Fruit fly (Drosophila melanogaster) whole organism, embryonic: ENCODE data around the gene alphaTub84D.

Experiments used
- Bgb ChIP-seq: fragments of 200-800 bp; sonication (Bioruptor generic); IDR thresholded peaks from 2 replicates; pipeline ENCODE4 v1.3.6; 2022; ENCODE audit warnings: missing biosample characterization, missing genetic modification characterization; ENCODE audit not compliant: partially characterized antibody
- BtbVII ChIP-seq: fragments of 200-800 bp; sonication (Bioruptor generic); optimal IDR thresholded peaks from 3 replicates; lab custom pipeline; 2017; ENCODE audit warnings: missing biosample characterization, mild to moderate bottlenecking, missing genetic modification characterization
- CG10321 ChIP-seq: fragments of 200-800 bp; sonication (Bioruptor generic); IDR thresholded peaks from 2 replicates; pipeline ENCODE4 v1.3.6; 2022; ENCODE audit warnings: missing biosample characterization, missing genetic modification characterization
- CG11504 ChIP-seq: fragments of 200-800 bp; sonication (Bioruptor generic); optimal IDR thresholded peaks from 3 replicates; lab custom pipeline; 2019; ENCODE audit warnings: missing biosample characterization, mild to moderate bottlenecking, missing genetic modification characterization, moderate library complexity
- CG12659 ChIP-seq: fragments of 200-800 bp; sonication (Bioruptor generic); optimal IDR thresholded peaks from 3 replicates; lab custom pipeline; 2017; ENCODE audit warnings: mild to moderate bottlenecking, missing biosample characterization, missing genetic modification reagents, missing genetic modification characterization
- CG13894 ChIP-seq: fragments of 200-800 bp; sonication (Bioruptor generic); optimal IDR thresholded peaks from 3 replicates; lab custom pipeline; 2018; ENCODE audit warnings: missing biosample characterization, mild to moderate bottlenecking, missing genetic modification characterization, moderate library complexity
- CG16779 ChIP-seq: fragments of 200-800 bp; sonication (Bioruptor generic); IDR thresholded peaks from 2 replicates; pipeline ENCODE4 v1.3.6; 2022; ENCODE audit warnings: missing biosample characterization, missing genetic modification characterization
- CG2199 ChIP-seq: fragments of 200-800 bp; sonication (Bioruptor generic); IDR thresholded peaks from 3 replicates; pipeline ENCODE4 v1.3.6; 2022; ENCODE audit warnings: missing biosample characterization, missing genetic modification characterization
- CG30020 ChIP-seq: fragments of 200-800 bp; optimal IDR thresholded peaks from 2 replicates; lab custom pipeline; 2019; ENCODE audit warnings: missing biosample characterization, mild to moderate bottlenecking, missing genetic modification characterization, moderate library complexity
- CG4820 ChIP-seq: fragments of 200-800 bp; sonication (Bioruptor generic); optimal IDR thresholded peaks from 3 replicates; lab custom pipeline; 2016; ENCODE audit warnings: missing biosample characterization, missing genetic modification characterization
- CG6254 ChIP-seq: fragments of 200-800 bp; sonication (Bioruptor generic); optimal IDR thresholded peaks from 3 replicates; lab custom pipeline; 2017; ENCODE audit warnings: mild to moderate bottlenecking, missing biosample characterization, missing genetic modification reagents, missing genetic modification characterization
- CG7786 ChIP-seq: fragments of 200-800 bp; sonication (Bioruptor generic); optimal IDR thresholded peaks from 2 replicates; lab custom pipeline; 2016; ENCODE audit warnings: missing biosample characterization, missing genetic modification characterization
- CG8281 ChIP-seq: fragments of 200-800 bp; sonication (Bioruptor generic); optimal IDR thresholded peaks from 2 replicates; lab custom pipeline; 2018; ENCODE audit warnings: missing biosample characterization, mild to moderate bottlenecking, missing genetic modification characterization, moderate library complexity
- CoRest ChIP-seq: fragments of 200-800 bp; sonication (Bioruptor generic); optimal IDR thresholded peaks from 3 replicates; lab custom pipeline; 2018; ENCODE audit warnings: missing biosample characterization, mild to moderate bottlenecking, missing genetic modification characterization, moderate library complexity
- CrebB ChIP-seq: fragments of 200-800 bp; sonication (Bioruptor generic); optimal IDR thresholded peaks from 3 replicates; lab custom pipeline; 2018; ENCODE audit warnings: missing biosample characterization, mild to moderate bottlenecking, missing genetic modification characterization
- D ChIP-seq, 2 experiments: fragments of 200-800 bp in 1 of 2; fragments of >200 bp in 1 of 2; sonication (Bioruptor generic) in 1 of 2; optimal IDR thresholded peaks; 2 replicates in 1 of 2; 3 replicates in 1 of 2; lab custom pipeline; 2017; ENCODE audit warnings: mild to moderate bottlenecking in 1 of 2, missing biosample characterization in 1 of 2, missing genetic modification characterization in 1 of 2, missing genetic modification reagents in 1 of 2
- Dip3 ChIP-seq: fragments of 200-800 bp; sonication (Bioruptor generic); optimal IDR thresholded peaks from 3 replicates; lab custom pipeline; 2016; ENCODE audit warnings: missing biosample characterization, missing genetic modification characterization
- E2f1 ChIP-seq: fragments of 200-800 bp; sonication (Bioruptor generic); IDR thresholded peaks from 2 replicates; pipeline ENCODE4 v1.3.6; 2022; ENCODE audit warnings: missing biosample characterization, missing genetic modification characterization
- Hmx ChIP-seq: fragments of 200-800 bp; sonication (Bioruptor generic); optimal IDR thresholded peaks from 2 replicates; lab custom pipeline; 2016; ENCODE audit warnings: missing biosample characterization, missing genetic modification characterization
- MBD-R2 ChIP-seq: fragments of 200-800 bp; sonication (Bioruptor generic); IDR thresholded peaks from 2 replicates; pipeline ENCODE4 v1.3.6; 2022; ENCODE audit warnings: missing biosample characterization, missing genetic modification characterization
- Nf-YA ChIP-seq: fragments of 200-800 bp; sonication (Bioruptor generic); IDR thresholded peaks from 2 replicates; pipeline ENCODE4 v1.3.6; 2022; ENCODE audit warnings: missing biosample characterization, missing genetic modification characterization
- Pdp1 ChIP-seq, 2 experiments: fragments of 200-800 bp; sonication (Bioruptor generic); optimal IDR thresholded peaks; 3 replicates each; lab custom pipeline; 2016; ENCODE audit warnings: missing biosample characterization in 2 of 2, missing genetic modification characterization in 2 of 2, mild to moderate bottlenecking in 1 of 2, moderate library complexity in 1 of 2
- Rfx ChIP-seq: fragments of 200-800 bp; sonication (Bioruptor generic); IDR thresholded peaks from 2 replicates; pipeline ENCODE4 v1.3.6; 2022; ENCODE audit warnings: missing biosample characterization, missing genetic modification characterization
- Vsx1 ChIP-seq: fragments of 200-800 bp; sonication (Bioruptor generic); optimal IDR thresholded peaks from 2 replicates; lab custom pipeline; 2017; ENCODE audit warnings: missing biosample characterization, mild to moderate bottlenecking, missing genetic modification characterization, missing genetic modification reagents
- ase ChIP-seq: fragments of 200-800 bp; sonication (Bioruptor generic); IDR thresholded peaks from 3 replicates; pipeline ENCODE4 v1.3.6; 2022; ENCODE audit warnings: missing biosample characterization, missing genetic modification characterization
- bowl ChIP-seq: fragments of 200-800 bp; sonication (Bioruptor generic); IDR thresholded peaks from 2 replicates; pipeline ENCODE4 v1.3.6; 2022; ENCODE audit warnings: missing biosample characterization, missing genetic modification characterization
- corto ChIP-seq: fragments of 200-800 bp; sonication (Bioruptor generic); optimal IDR thresholded peaks from 2 replicates; lab custom pipeline; 2016; ENCODE audit warnings: missing biosample characterization, mild to moderate bottlenecking, missing genetic modification characterization, moderate library complexity
- dm ChIP-seq: fragments of 200-800 bp; sonication (Bioruptor generic); optimal IDR thresholded peaks from 3 replicates; lab custom pipeline; 2016; ENCODE audit warnings: missing biosample characterization, missing genetic modification characterization
- emc ChIP-seq: fragments of 200-800 bp; sonication (Bioruptor generic); optimal IDR thresholded peaks from 2 replicates; lab custom pipeline; 2016; ENCODE audit warnings: missing biosample characterization, missing genetic modification characterization
- jumu ChIP-seq: fragments of 200-800 bp; sonication (Bioruptor generic); optimal IDR thresholded peaks from 3 replicates; lab custom pipeline; 2016; ENCODE audit warnings: missing biosample characterization, missing genetic modification characterization
- kah ChIP-seq: fragments of 200-800 bp; sonication (Bioruptor generic); optimal IDR thresholded peaks from 2 replicates; lab custom pipeline; 2018; ENCODE audit warnings: missing biosample characterization, mild to moderate bottlenecking, missing genetic modification characterization
- ken ChIP-seq: fragments of 200-800 bp; sonication (Bioruptor generic); IDR thresholded peaks from 3 replicates; pipeline ENCODE4 v1.3.6; 2022; ENCODE audit warnings: missing biosample characterization, missing genetic modification characterization
- lov ChIP-seq, 2 experiments: fragments of 200-800 bp in 1 of 2; fragments of >200 bp in 1 of 2; sonication (Bioruptor generic) in 1 of 2; IDR thresholded peaks in 1 of 2; optimal IDR thresholded peaks in 1 of 2; 2 replicates in 1 of 2; 3 replicates in 1 of 2; pipeline versions ENCODE4 v1.3.6 to Lab custom; 2017 to 2022; ENCODE audit warnings: missing biosample characterization in 1 of 2, missing genetic modification characterization in 1 of 2
- nau ChIP-seq: fragments of 200-800 bp; sonication (Bioruptor generic); optimal IDR thresholded peaks from 3 replicates; lab custom pipeline; 2017; ENCODE audit warnings: missing biosample characterization, mild to moderate bottlenecking, missing genetic modification characterization, missing genetic modification reagents
- nerfin-1 ChIP-seq: fragments of 200-800 bp; sonication (Bioruptor generic); optimal IDR thresholded peaks from 3 replicates; lab custom pipeline; 2019; ENCODE audit warnings: missing biosample characterization, mild to moderate bottlenecking, missing genetic modification characterization, moderate library complexity
- oc ChIP-seq: fragments of 200-800 bp; sonication (Bioruptor generic); optimal IDR thresholded peaks from 2 replicates; lab custom pipeline; 2018; ENCODE audit warnings: missing biosample characterization, mild to moderate bottlenecking, missing genetic modification characterization, moderate library complexity
- otp ChIP-seq: fragments of 200-800 bp; sonication (Bioruptor generic); IDR thresholded peaks from 3 replicates; pipeline ENCODE4, ENCODE4 v1.3.6; 2022; ENCODE audit warnings: missing biosample characterization, missing genetic modification characterization
- pb ChIP-seq: fragments of 200-800 bp; sonication (Bioruptor generic); optimal IDR thresholded peaks from 3 replicates; lab custom pipeline; 2016; ENCODE audit warnings: missing biosample characterization, missing genetic modification characterization
- pfk ChIP-seq: fragments of 200-800 bp; sonication (Bioruptor generic); optimal IDR thresholded peaks from 2 replicates; lab custom pipeline; 2018; ENCODE audit warnings: missing biosample characterization, mild to moderate bottlenecking, missing genetic modification characterization, moderate library complexity
- pros ChIP-seq: fragments of 200-800 bp; sonication (Bioruptor generic); optimal IDR thresholded peaks from 3 replicates; lab custom pipeline; 2019; ENCODE audit warnings: missing biosample characterization, mild to moderate bottlenecking, missing genetic modification characterization, moderate library complexity
- row ChIP-seq: fragments of 200-800 bp; sonication (Bioruptor generic); IDR thresholded peaks from 3 replicates; pipeline ENCODE4 v1.3.6; 2022; ENCODE audit warnings: missing biosample characterization, missing genetic modification characterization
- so ChIP-seq: fragments of 200-800 bp; sonication (Bioruptor generic); IDR thresholded peaks from 3 replicates; pipeline ENCODE4 v1.3.6; 2022; ENCODE audit warnings: missing biosample characterization, missing genetic modification characterization
- sr ChIP-seq: fragments of 200-800 bp; sonication (Bioruptor generic); IDR thresholded peaks from 3 replicates; pipeline ENCODE4 v1.3.6; 2022; ENCODE audit warnings: missing biosample characterization, missing genetic modification characterization
- twi ChIP-seq: fragments of 200-800 bp; optimal IDR thresholded peaks from 2 replicates; lab custom pipeline; 2019; ENCODE audit warnings: missing biosample characterization, mild to moderate bottlenecking, missing genetic modification characterization, moderate library complexity

alphaTub84D gene

dm6 chr3R:7506314-7506988 lies 24.1 kb upstream of the alphaTub84D start (continued):
- TF ChIP-seq pb (GFP tag; lab: Kevin White, UChicago) (peak; percentile 62), emc (GFP tag; lab: Kevin White, UChicago) (peak; percentile 85), CoRest (tag; lab: Kevin White, UChicago) (peak; percentile 86), CG6254 (GFP tag; lab: Kevin White, UChicago) (no peak), CG13894 (tag; lab: Kevin White, UChicago) (peak; percentile 82), so (GFP tag; lab: Robert Waterston, UW) (peak; percentile 69; the same call in 2 of the 3 replicates), sr (GFP tag; lab: Robert Waterston, UW) (no peak), row (GFP tag; lab: Robert Waterston, UW) (peak; percentile 86), otp (GFP tag; lab: Robert Waterston, UW) (no peak; the same call in 2 of the 3 replicates), Pdp1 (GFP tag; optimal IDR thresholded peaks at IDR 0.05; lab: Kevin White, UChicago) (peak; percentile 86), jumu (GFP tag; lab: Kevin White, UChicago) (peak; percentile 76), oc (tag; lab: Kevin White, UChicago) (no peak), CG12659 (GFP tag; lab: Kevin White, UChicago) (peak; percentile 86), D (optimal IDR thresholded peaks at IDR 0.05; lab: Kevin White, UChicago) (no peak), D (GFP tag; optimal IDR thresholded peaks at IDR 0.05; lab: Kevin White, UChicago) (no peak), BtbVII (GFP tag; lab: Kevin White, UChicago) (peak; percentile 80), dm (GFP tag; lab: Kevin White, UChicago) (peak; percentile 69), Rfx (peak; percentile 96), ase (GFP tag; lab: Robert Waterston, UW) (no peak; the same call in 1 of the 3 replicates), nerfin-1 (tag; lab: Kevin White, UChicago) (no peak), CG7786 (peak; percentile 90), Vsx1 (GFP tag; lab: Kevin White, UChicago) (peak; percentile 40), Hmx (GFP tag; lab: Kevin White, UChicago) (peak; percentile 74), nau (peak; percentile 69), CG16779 (GFP tag; lab: Robert Waterston, UW) (peak; percentile 87), kah (GFP tag; lab: Kevin White, UChicago) (no peak), CG2199 (GFP tag; lab: Robert Waterston, UW) (no peak), E2f1 (peak; percentile 69), CG10321 (GFP tag; lab: Robert Waterston, UW) (peak; percentile 57), CG11504 (tag; lab: Kevin White, UChicago) (peak; percentile 79), corto (GFP tag; lab: Kevin White, UChicago) (no peak), ken (0 out of 3 replicates have a peak, but pooled peaks have one; percentile 23), CG8281 (peak; percentile 37), Bgb (GFP tag; lab: Robert Waterston, UW) (no peak), CG30020 (tag; lab: Kevin White, UChicago) (no peak), CG4820 (peak; percentile 29), CrebB (tag; lab: Kevin White, UChicago) (peak; percentile 81), Nf-YA (GFP tag; lab: Robert Waterston, UW) (no peak), Dip3 (GFP tag; lab: Kevin White, UChicago) (peak; percentile 93), MBD-R2 (GFP tag; lab: Robert Waterston, UW) (peak; percentile 80), twi (tag; lab: Kevin White, UChicago) (no peak), bowl (GFP tag; lab: Robert Waterston, UW) (0 out of 2 replicates have a peak, but pooled peaks have one; percentile 49), lov (optimal IDR thresholded peaks at IDR 0.05; lab: Kevin White, UChicago) (no peak), lov (GFP tag; IDR thresholded peaks at IDR 0.05; lab: Robert Waterston, UW) (no peak), pfk (GFP tag; lab: Kevin White, UChicago) (no peak), pros (GFP tag; lab: Kevin White, UChicago) (no peak)
